Fruit fly (Drosophila melanogaster) whole organism, embryonic: Measurements from ENCODE around the gene Gk1.

ENCODE experiments used
- Atf6 ChIP-seq: fragments of 200-800 bp; sonication (Bioruptor generic); IDR thresholded peaks from 2 replicates; pipeline ENCODE4 v1.3.6; 2022; ENCODE audit warnings: missing biosample characterization, missing genetic modification characterization
- B-H2 ChIP-seq: fragments of 200-800 bp; sonication (Bioruptor generic); optimal IDR thresholded peaks from 2 replicates; lab custom pipeline; 2018; ENCODE audit warnings: missing biosample characterization, mild to moderate bottlenecking, missing genetic modification characterization
- CG11085 ChIP-seq: fragments of 200-800 bp; sonication (Bioruptor generic); IDR thresholded peaks from 2 replicates; pipeline ENCODE4 v1.3.6; 2022; ENCODE audit warnings: missing biosample characterization, missing genetic modification characterization
- CG11247 ChIP-seq: fragments of 200-800 bp; sonication (Bioruptor generic); IDR thresholded peaks from 2 replicates; pipeline ENCODE4 v1.3.6; 2022; ENCODE audit warnings: missing biosample characterization, missing genetic modification characterization
- CG14710 ChIP-seq: fragments of 200-800 bp; sonication (Bioruptor generic); optimal IDR thresholded peaks from 3 replicates; lab custom pipeline; 2019; ENCODE audit warnings: missing biosample characterization, mild to moderate bottlenecking, missing genetic modification characterization, moderate library complexity
- CG14965 ChIP-seq: fragments of 200-800 bp; sonication (Bioruptor generic); optimal IDR thresholded peaks from 2 replicates; lab custom pipeline; 2016; ENCODE audit warnings: missing biosample characterization, missing genetic modification characterization, borderline replicate concordance
- CG15479 ChIP-seq: fragments of 200-800 bp; sonication (Bioruptor generic); optimal IDR thresholded peaks from 3 replicates; lab custom pipeline; 2019; ENCODE audit warnings: missing biosample characterization, mild to moderate bottlenecking, missing genetic modification characterization, moderate library complexity
- CG17912 ChIP-seq: fragments of 200-800 bp; sonication (Bioruptor generic); optimal IDR thresholded peaks from 2 replicates; lab custom pipeline; 2018; ENCODE audit warnings: missing biosample characterization, mild to moderate bottlenecking, missing genetic modification characterization
- CG18262 ChIP-seq: fragments of 200-800 bp; optimal IDR thresholded peaks from 3 replicates; lab custom pipeline; 2019; ENCODE audit warnings: missing biosample characterization, mild to moderate bottlenecking, missing genetic modification characterization, moderate library complexity
- CG18599 ChIP-seq: fragments of 200-800 bp; sonication (Bioruptor generic); optimal IDR thresholded peaks from 3 replicates; lab custom pipeline; 2017; ENCODE audit warnings: missing biosample characterization, missing genetic modification characterization, mild to moderate bottlenecking, moderate library complexity, missing genetic modification reagents
- CG18764 ChIP-seq: fragments of 200-800 bp; sonication (Bioruptor generic); optimal IDR thresholded peaks from 3 replicates; lab custom pipeline; 2016; ENCODE audit warnings: missing biosample characterization, missing genetic modification characterization
- CG32532 ChIP-seq: fragments of 200-800 bp; sonication (Bioruptor generic); IDR thresholded peaks from 2 replicates; pipeline ENCODE4 v1.3.6; 2022; ENCODE audit warnings: missing biosample characterization, missing genetic modification characterization
- CG32767 ChIP-seq: fragments of 200-800 bp; sonication (Bioruptor generic); IDR thresholded peaks from 2 replicates; pipeline ENCODE4 v1.3.6; 2022; ENCODE audit warnings: missing biosample characterization, missing genetic modification characterization
- CG33557 ChIP-seq: fragments of 200-800 bp; sonication (Bioruptor generic); optimal IDR thresholded peaks from 2 replicates; lab custom pipeline; 2019; ENCODE audit warnings: missing biosample characterization, mild to moderate bottlenecking, missing genetic modification characterization, moderate library complexity
- CG3995 ChIP-seq: fragments of 200-800 bp; sonication (Bioruptor generic); optimal IDR thresholded peaks from 3 replicates; lab custom pipeline; 2016; ENCODE audit warnings: missing biosample characterization, missing genetic modification characterization
- CG4424 ChIP-seq: fragments of 200-800 bp; sonication (Bioruptor generic); optimal IDR thresholded peaks from 3 replicates; lab custom pipeline; 2016; ENCODE audit warnings: missing biosample characterization, missing genetic modification characterization
- CG8944 ChIP-seq: fragments of 200-800 bp; sonication (Bioruptor generic); optimal IDR thresholded peaks from 3 replicates; lab custom pipeline; 2016; ENCODE audit warnings: missing biosample characterization, missing genetic modification characterization
- CG9797 ChIP-seq: fragments of 200-800 bp; sonication (Bioruptor generic); optimal IDR thresholded peaks from 3 replicates; lab custom pipeline; 2018; ENCODE audit warnings: missing biosample characterization, mild to moderate bottlenecking, missing genetic modification characterization
- H2.0 ChIP-seq: fragments of 200-800 bp; sonication (Bioruptor generic); IDR thresholded peaks from 2 replicates; pipeline ENCODE4 v1.3.6; 2022; ENCODE audit warnings: missing biosample characterization, missing genetic modification characterization
- HLH4C ChIP-seq: fragments of 200-800 bp; sonication (Bioruptor generic); IDR thresholded peaks from 3 replicates; pipeline ENCODE4 v1.3.6; 2022; ENCODE audit warnings: missing biosample characterization, missing genetic modification characterization; ENCODE audit not compliant: partially characterized antibody
- Hey ChIP-seq: fragments of 200-800 bp; sonication (Bioruptor generic); optimal IDR thresholded peaks from 3 replicates; lab custom pipeline; 2018; ENCODE audit warnings: missing biosample characterization, mild to moderate bottlenecking, missing genetic modification characterization
- Hsf ChIP-seq: fragments of 200-800 bp; sonication (Bioruptor generic); optimal IDR thresholded peaks from 3 replicates; lab custom pipeline; 2016; ENCODE audit warnings: missing biosample characterization, missing genetic modification characterization
- Jarid2 ChIP-seq: fragments of 200-800 bp; sonication (Bioruptor generic); optimal IDR thresholded peaks from 3 replicates; lab custom pipeline; 2017; ENCODE audit warnings: mild to moderate bottlenecking, missing biosample characterization, missing genetic modification reagents, missing genetic modification characterization
- Lim3 ChIP-seq: fragments of 200-800 bp; sonication (Bioruptor generic); IDR thresholded peaks from 2 replicates; pipeline ENCODE4 v1.3.6; 2022; ENCODE audit warnings: missing biosample characterization, missing genetic modification characterization
- Lpt ChIP-seq: fragments of >200 bp; optimal IDR thresholded peaks from 2 replicates; lab custom pipeline; 2018; ENCODE audit warnings: missing biosample characterization, missing genetic modification characterization
- Neu2 ChIP-seq: fragments of 200-800 bp; sonication (Bioruptor generic); optimal IDR thresholded peaks from 3 replicates; lab custom pipeline; 2016; ENCODE audit warnings: missing biosample characterization, missing genetic modification characterization, borderline replicate concordance
- Optix ChIP-seq: fragments of 200-800 bp; sonication (Bioruptor generic); IDR thresholded peaks from 3 replicates; pipeline ENCODE4 v1.3.6; 2022; ENCODE audit warnings: missing biosample characterization, missing genetic modification characterization
- Ravus ChIP-seq: fragments of 200-800 bp; sonication (Bioruptor generic); IDR thresholded peaks from 2 replicates; pipeline ENCODE4 v1.3.6; 2022; ENCODE audit warnings: missing biosample characterization, missing genetic modification characterization
- Spps ChIP-seq: fragments of 200-800 bp; sonication (Bioruptor generic); optimal IDR thresholded peaks from 2 replicates; lab custom pipeline; 2018; ENCODE audit warnings: missing biosample characterization, mild to moderate bottlenecking, missing genetic modification characterization
- bsh ChIP-seq, 2 experiments: fragments of 200-800 bp; sonication (Bioruptor generic); optimal IDR thresholded peaks; 2 replicates each; lab custom pipeline; 2017 to 2018; ENCODE audit warnings: mild to moderate bottlenecking in 2 of 2, missing biosample characterization in 2 of 2, missing genetic modification characterization in 2 of 2, moderate library complexity in 1 of 2
- cg ChIP-seq: fragments of 200-800 bp; sonication (Bioruptor generic); optimal IDR thresholded peaks from 3 replicates; lab custom pipeline; 2019; ENCODE audit warnings: missing biosample characterization, mild to moderate bottlenecking, missing genetic modification characterization, moderate library complexity
- dati ChIP-seq: fragments of 200-800 bp; sonication (Bioruptor generic); IDR thresholded peaks from 2 replicates; pipeline ENCODE4 v1.3.6; 2022; ENCODE audit warnings: missing biosample characterization, missing genetic modification characterization
- esg ChIP-seq: fragments of 200-800 bp; sonication (Bioruptor generic); conservative IDR thresholded peaks from 2 replicates; pipeline ENCODE4 v1.3.6; 2022; ENCODE audit warnings: missing biosample characterization, missing genetic modification characterization
- exex ChIP-seq: fragments of 200-800 bp; sonication (Bioruptor generic); optimal IDR thresholded peaks from 4 replicates; lab custom pipeline; 2018; ENCODE audit warnings: missing biosample characterization, mild to moderate bottlenecking, missing genetic modification characterization, moderate library complexity
- gfzf ChIP-seq: fragments of 200-800 bp; sonication (Bioruptor generic); optimal IDR thresholded peaks from 2 replicates; lab custom pipeline; 2016; ENCODE audit warnings: missing biosample characterization, mild to moderate bottlenecking, missing genetic modification characterization, moderate library complexity
- gro ChIP-seq: fragments of 200-800 bp; sonication (Bioruptor generic); optimal IDR thresholded peaks from 2 replicates; lab custom pipeline; 2016; ENCODE audit warnings: missing biosample characterization, missing genetic modification characterization
- ham ChIP-seq: fragments of 200-800 bp; sonication (Bioruptor generic); IDR thresholded peaks from 2 replicates; pipeline ENCODE4 v1.3.6; 2022; ENCODE audit warnings: missing biosample characterization, missing genetic modification characterization
- knrl ChIP-seq: fragments of 200-800 bp; sonication (Bioruptor generic); IDR thresholded peaks from 3 replicates; pipeline ENCODE4 v1.3.6; 2022; ENCODE audit warnings: missing biosample characterization, missing genetic modification characterization; ENCODE audit not compliant: partially characterized antibody
- lola ChIP-seq, 3 experiments: fragments of >200 bp in 2 of 3; fragments of 200-800 bp in 1 of 3; sonication (Bioruptor generic) in 1 of 3; optimal IDR thresholded peaks; 2 replicates each; lab custom pipeline; 2017 to 2019; ENCODE audit warnings: missing biosample characterization in 3 of 3, missing genetic modification characterization in 3 of 3, mild to moderate bottlenecking in 1 of 3, moderate library complexity in 1 of 3
- luna ChIP-seq: fragments of 200-800 bp; sonication (Bioruptor generic); optimal IDR thresholded peaks from 2 replicates; lab custom pipeline; 2016; ENCODE audit warnings: missing biosample characterization, missing genetic modification characterization
- phol ChIP-seq: fragments of 200-800 bp; sonication (Bioruptor generic); optimal IDR thresholded peaks from 3 replicates; lab custom pipeline; 2018; ENCODE audit warnings: missing biosample characterization, mild to moderate bottlenecking, missing genetic modification characterization, moderate library complexity
- scrt ChIP-seq: fragments of 200-800 bp; sonication (Bioruptor generic); optimal IDR thresholded peaks from 2 replicates; lab custom pipeline; 2018; ENCODE audit warnings: missing biosample characterization, mild to moderate bottlenecking, missing genetic modification characterization, moderate library complexity
- seq ChIP-seq: fragments of 200-800 bp; sonication (Bioruptor generic); IDR thresholded peaks from 2 replicates; pipeline ENCODE4 v1.3.6; 2022; ENCODE audit warnings: missing biosample characterization, missing genetic modification characterization
- shn ChIP-seq: fragments of 200-800 bp; sonication (Bioruptor generic); optimal IDR thresholded peaks from 3 replicates; lab custom pipeline; 2016; ENCODE audit warnings: missing biosample characterization, missing genetic modification characterization
- ttk ChIP-seq: fragments of 200-800 bp; sonication (Bioruptor generic); IDR thresholded peaks from 2 replicates; pipeline ENCODE4 v2.1.2; 2022; ENCODE audit warnings: missing biosample characterization, missing genetic modification characterization
- vfl ChIP-seq: fragments of 200-800 bp; sonication (Bioruptor generic); optimal IDR thresholded peaks from 2 replicates; lab custom pipeline; 2016; ENCODE audit warnings: missing biosample characterization, missing genetic modification characterization
- wek ChIP-seq: fragments of 200-800 bp; sonication (Bioruptor generic); optimal IDR thresholded peaks from 3 replicates; lab custom pipeline; 2018; ENCODE audit warnings: missing biosample characterization, mild to moderate bottlenecking, missing genetic modification characterization, moderate library complexity
- wor ChIP-seq: fragments of 200-800 bp; sonication (Bioruptor generic); IDR thresholded peaks from 2 replicates; pipeline ENCODE4 v1.3.6; 2022; ENCODE audit warnings: missing biosample characterization, missing genetic modification characterization
- z ChIP-seq: fragments of 200-800 bp; sonication (Bioruptor generic); IDR thresholded peaks from 3 replicates; pipeline ENCODE4 v1.3.6; 2022; ENCODE audit warnings: missing biosample characterization, missing genetic modification characterization
- zfh1 ChIP-seq: fragments of 200-800 bp; sonication (Bioruptor generic); IDR thresholded peaks from 3 replicates; pipeline ENCODE4 v1.3.6; 2022; ENCODE audit warnings: missing biosample characterization, missing genetic modification characterization

The Gk1 gene

dm6 chr3L:205723-206284 is at the start of gene Gk1, which contains the start of gene CG13876 (continued):
- peak; percentile 93 for TF ChIP-seq ttk (GFP tag; lab: Robert Waterston, UW)
- peak; percentile 91 for TF ChIP-seq Spps (tag; lab: Kevin White, UChicago)
- TF ChIP-seq gfzf (GFP tag; lab: Kevin White, UChicago): no peak
- TF ChIP-seq Lim3: peak; percentile 29; the same call in 1 of the 2 replicates
- peak; percentile 97 for TF ChIP-seq Atf6 (GFP tag; lab: Robert Waterston, UW)
- TF ChIP-seq H2.0 (GFP tag; lab: Robert Waterston, UW): peak; percentile 93
- no peak for TF ChIP-seq Neu2 (GFP tag; lab: Kevin White, UChicago)
- peak; percentile 92 for TF ChIP-seq CG33557
- peak; percentile 94 for TF ChIP-seq CG32767 (GFP tag; lab: Robert Waterston, UW)
- peak; percentile 97 for TF ChIP-seq CG18599 (GFP tag; lab: Kevin White, UChicago)
- peak; percentile 85 for TF ChIP-seq esg (GFP tag; lab: Robert Waterston, UW)
- TF ChIP-seq CG17912 (GFP tag; lab: Kevin White, UChicago): peak; percentile 86
- TF ChIP-seq CG8944: peak; percentile 17
- TF ChIP-seq CG11085 (GFP tag; lab: Robert Waterston, UW): peak; percentile 84
- peak; percentile 97 for TF ChIP-seq CG18262
- no peak for TF ChIP-seq cg (GFP tag; lab: Kevin White, UChicago)
- TF ChIP-seq ham (GFP tag; lab: Robert Waterston, UW): peak; percentile 71; the same call in 1 of the 2 replicates
- no peak for TF ChIP-seq HLH4C (GFP tag; lab: Robert Waterston, UW)
- peak; percentile 82 for TF ChIP-seq CG15479 (GFP tag; lab: Kevin White, UChicago)
- peak; percentile 91 for TF ChIP-seq exex (tag; lab: Kevin White, UChicago)
- peak; percentile 97 for TF ChIP-seq CG32532
- peak; percentile 85 for TF ChIP-seq CG18764 (GFP tag; lab: Kevin White, UChicago)
- TF ChIP-seq wek (GFP tag; lab: Kevin White, UChicago): peak; percentile 51
- no peak for TF ChIP-seq Jarid2 (GFP tag; lab: Kevin White, UChicago)
- 0 out of 3 replicates have a peak, but pooled peaks have one; percentile 36 for TF ChIP-seq z (GFP tag; lab: Robert Waterston, UW)
- peak; percentile 81 for TF ChIP-seq wor (GFP tag; lab: Robert Waterston, UW)
- peak; percentile 92 for TF ChIP-seq seq
- TF ChIP-seq Optix (GFP tag; lab: Robert Waterston, UW): peak; percentile 72; the same call in 2 of the 3 replicates
- peak; percentile 70 for TF ChIP-seq vfl
- TF ChIP-seq CG9797 (GFP tag; lab: Kevin White, UChicago): peak; percentile 24
- peak in 1 of 3 experiments; percentile 94 for TF ChIP-seq lola (GFP tag; optimal IDR thresholded peaks at IDR 0.05; lab: Kevin White, UChicago)
- TF ChIP-seq Lpt (GFP tag; lab: Kevin White, UChicago): no peak
- peak; percentile 96 for TF ChIP-seq phol (tag; lab: Kevin White, UChicago)
- TF ChIP-seq bsh (GFP tag; optimal IDR thresholded peaks at IDR 0.05; lab: Kevin White, UChicago): peak; percentile 76 to 96
- peak; percentile 51 for TF ChIP-seq gro (GFP tag; lab: Kevin White, UChicago)
- TF ChIP-seq zfh1: peak; percentile 96
- peak; percentile 91 for TF ChIP-seq CG4424
- TF ChIP-seq Ravus (GFP tag; lab: Robert Waterston, UW): peak; percentile 77
- TF ChIP-seq CG11247: peak; percentile 91
- TF ChIP-seq CG14965 (GFP tag; lab: Kevin White, UChicago): no peak
- TF ChIP-seq scrt: peak; percentile 93
- TF ChIP-seq luna: no peak
- TF ChIP-seq B-H2: peak; percentile 97
- TF ChIP-seq shn: no peak
- no peak for TF ChIP-seq Hey
- TF ChIP-seq Hsf (GFP tag; lab: Kevin White, UChicago): peak; percentile 67
- TF ChIP-seq knrl (GFP tag; lab: Robert Waterston, UW): no peak; the same call in 2 of the 3 replicates
- TF ChIP-seq CG3995: peak; percentile 79
- peak; percentile 100 for TF ChIP-seq CG14710 (tag; lab: Kevin White, UChicago)
- TF ChIP-seq dati (GFP tag; lab: Robert Waterston, UW): peak; percentile 57; the same call in 1 of the 2 replicates
